Fruit fly (Drosophila melanogaster) whole organism, wandering third instar larva: ENCODE results near the gene CG31019.

ENCODE experiments used
- CG9705 ChIP-seq: fragments of 200-800 bp; sonication (Bioruptor generic); optimal IDR thresholded peaks from 2 replicates; lab custom pipeline; 2018; ENCODE audit warnings: missing biosample characterization, mild to moderate bottlenecking, missing genetic modification characterization
- Dfd ChIP-seq: fragments of >200 bp; optimal IDR thresholded peaks from 2 replicates; lab custom pipeline; 2017; ENCODE audit warnings: missing biosample characterization, missing genetic modification characterization
- Hnf4 ChIP-seq: fragments of 200-800 bp; sonication (Bioruptor generic); optimal IDR thresholded peaks from 2 replicates; lab custom pipeline; 2016; ENCODE audit warnings: missing biosample characterization, mild to moderate bottlenecking, missing genetic modification characterization
- Mio ChIP-seq: sonication (Bioruptor generic); optimal IDR thresholded peaks from 2 replicates; lab custom pipeline; 2016; ENCODE audit warnings: missing biosample characterization, missing genetic modification characterization
- Sp1 ChIP-seq: fragments of 200-800 bp; sonication (Bioruptor generic); optimal IDR thresholded peaks from 3 replicates; lab custom pipeline; 2019; ENCODE audit warnings: missing biosample characterization, mild to moderate bottlenecking, missing genetic modification characterization, moderate library complexity
- ey ChIP-seq: fragments of 200-800 bp; sonication (Bioruptor generic); optimal IDR thresholded peaks from 2 replicates; lab custom pipeline; 2016; ENCODE audit warnings: missing biosample characterization, missing genetic modification characterization
- pan ChIP-seq: fragments of >200 bp; optimal IDR thresholded peaks from 2 replicates; lab custom pipeline; 2017
- psq ChIP-seq: fragments of 200-800 bp; sonication (Bioruptor generic); optimal IDR thresholded peaks from 3 replicates; lab custom pipeline; 2017; ENCODE audit warnings: missing biosample characterization, mild to moderate bottlenecking, missing genetic modification characterization, moderate library complexity
- woc ChIP-seq: sonication (Bioruptor generic); optimal IDR thresholded peaks from 2 replicates; lab custom pipeline; 2016; ENCODE audit warnings: missing biosample characterization, mild to moderate bottlenecking, missing genetic modification characterization

dm6 chr3R:30596704-30597103, at the start of gene CG31019:
- TF ChIP-seq psq, result no peak
- TF ChIP-seq Hnf4 (GFP tag; lab: Kevin White, UChicago), result no peak
- TF ChIP-seq pan (lab: Kevin White, UChicago), result no peak
- no peak for TF ChIP-seq Mio
- TF ChIP-seq Sp1 (GFP tag; lab: Kevin White, UChicago), result no peak
- no peak for TF ChIP-seq woc (GFP tag; lab: Kevin White, UChicago)
- TF ChIP-seq Dfd (GFP tag; lab: Kevin White, UChicago), result no peak
- no peak for TF ChIP-seq CG9705 (GFP tag; lab: Kevin White, UChicago)
- no peak for TF ChIP-seq ey (GFP tag; lab: Kevin White, UChicago)
